Worm (Caenorhabditis elegans) whole organism, mixed stage, embryonic: ENCODE results near the gene C50D2.2.

Experiments used
- ces-1 ChIP-seq: fragments of 150-350 bp; optimal IDR thresholded peaks from 2 replicates; lab custom pipeline; 2014; ENCODE audit warnings: missing biosample characterization, missing genetic modification reagents, missing genetic modification characterization
- elt-1 ChIP-seq: sonication (generic microtip); optimal IDR thresholded peaks from 2 replicates; lab custom pipeline; 2017; ENCODE audit warnings: missing genetic modification characterization, mild to moderate bottlenecking, missing compliant biosample characterization, antibody characterized with exemption, moderate library complexity, borderline replicate concordance; ENCODE audit not compliant: insufficient read depth
- elt-3 ChIP-seq: fragments of 150-350 bp; optimal IDR thresholded peaks from 2 replicates; lab custom pipeline; 2014; ENCODE audit warnings: missing biosample characterization, missing genetic modification characterization
- lin-13 ChIP-seq: fragments of 150-350 bp; optimal IDR thresholded peaks from 2 replicates; lab custom pipeline; 2014; ENCODE audit warnings: missing biosample characterization, missing genetic modification characterization
- mep-1 ChIP-seq: fragments of 150-350 bp; optimal IDR thresholded peaks from 2 replicates; lab custom pipeline; 2017; ENCODE audit warnings: missing biosample characterization, missing genetic modification reagents, missing genetic modification characterization, inconsistent platforms
- nhr-2 ChIP-seq: fragments of 150-350 bp; optimal IDR thresholded peaks from 2 replicates; lab custom pipeline; 2014; ENCODE audit warnings: missing biosample characterization, missing genetic modification characterization
- pha-4 ChIP-seq: fragments of 150-350 bp; optimal IDR thresholded peaks from 2 replicates; lab custom pipeline; 2018; ENCODE audit warnings: missing biosample characterization, missing genetic modification reagents, missing genetic modification characterization
- unc-39 ChIP-seq: fragments of 150-350 bp; optimal IDR thresholded peaks from 2 replicates; lab custom pipeline; 2014; ENCODE audit warnings: missing biosample characterization, missing genetic modification characterization
- unc-62 ChIP-seq: fragments of 150-350 bp; optimal IDR thresholded peaks from 2 replicates; lab custom pipeline; 2014; ENCODE audit warnings: missing biosample characterization, missing genetic modification reagents, missing genetic modification characterization
- zip-8 ChIP-seq: fragments of 150-350 bp; optimal IDR thresholded peaks from 2 replicates; lab custom pipeline; 2014; ENCODE audit warnings: missing biosample characterization, missing genetic modification characterization
- ztf-11 ChIP-seq: fragments of 150-350 bp; optimal IDR thresholded peaks from 2 replicates; lab custom pipeline; 2014; ENCODE audit warnings: missing biosample characterization, missing genetic modification characterization

DNA sequence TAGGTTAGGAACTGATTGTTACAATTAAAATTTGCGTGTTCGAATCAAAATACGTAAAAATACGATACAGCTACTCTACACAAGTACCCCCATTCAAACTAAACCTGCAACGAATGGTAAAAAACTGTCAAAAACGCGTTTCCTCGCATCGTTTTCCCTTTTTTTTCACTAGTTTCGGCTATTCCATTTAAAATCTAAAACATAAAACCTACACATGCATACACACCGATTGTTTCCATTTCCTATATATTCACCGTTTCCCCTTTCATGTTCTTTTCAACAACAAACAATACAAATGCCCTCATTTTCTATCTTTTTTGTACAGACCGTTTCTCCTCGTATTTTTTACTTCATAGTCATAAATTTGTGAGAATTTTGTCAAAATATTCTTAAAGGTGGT lies 40.2 kb upstream of the C50D2.2 start:
- TF ChIP-seq nhr-2 (tag; lab: Kevin White, UChicago) (no peak), unc-39 (tag; lab: Kevin White, UChicago) (no peak), lin-13 (tag; lab: Kevin White, UChicago) (no peak), mep-1 (tag; lab: Kevin White, UChicago) (no peak), elt-1 (tag; lab: Kevin White, UChicago) (no peak), unc-62 (GFP tag; lab: Kevin White, UChicago) (no peak), ztf-11 (no peak), ces-1 (GFP tag; lab: Kevin White, UChicago) (no peak), zip-8 (tag; lab: Kevin White, UChicago) (no peak), elt-3 (no peak), pha-4 (no peak)
